Fruit fly (Drosophila melanogaster) whole organism, embryonic: ENCODE results near the gene Snx1.
A peak's percentile ranks its signal among the peaks of the same experiment; 100 is the strongest.

ENCODE experiments used
- Abd-B ChIP-seq: fragments of 200-800 bp; sonication (Bioruptor generic); optimal IDR thresholded peaks from 2 replicates; lab custom pipeline; 2018; ENCODE audit warnings: missing biosample characterization, mild to moderate bottlenecking, missing genetic modification characterization, moderate library complexity
- Adf1 ChIP-seq: fragments of 200-800 bp; sonication (Bioruptor generic); IDR thresholded peaks from 2 replicates; pipeline ENCODE4 v1.3.6; 2022; ENCODE audit warnings: missing biosample characterization, missing genetic modification characterization
- Atf-2 ChIP-seq: fragments of 200-800 bp; sonication (Bioruptor generic); optimal IDR thresholded peaks from 2 replicates; lab custom pipeline; 2016; ENCODE audit warnings: missing biosample characterization, missing genetic modification characterization
- Bteb2 ChIP-seq: fragments of 200-800 bp; sonication (Bioruptor generic); optimal IDR thresholded peaks from 2 replicates; lab custom pipeline; 2016; ENCODE audit warnings: missing biosample characterization, missing genetic modification characterization
- CG10209 ChIP-seq: fragments of 200-800 bp; sonication (Bioruptor generic); optimal IDR thresholded peaks from 3 replicates; lab custom pipeline; 2017; ENCODE audit warnings: missing biosample characterization, mild to moderate bottlenecking, missing genetic modification characterization, missing genetic modification reagents
- CG11085 ChIP-seq: fragments of 200-800 bp; sonication (Bioruptor generic); IDR thresholded peaks from 2 replicates; pipeline ENCODE4 v1.3.6; 2022; ENCODE audit warnings: missing biosample characterization, missing genetic modification characterization
- CG11695 ChIP-seq: fragments of 200-800 bp; sonication (Bioruptor generic); IDR thresholded peaks from 3 replicates; pipeline ENCODE4 v1.3.6; 2022; ENCODE audit warnings: missing biosample characterization, missing genetic modification characterization
- CG11723 ChIP-seq: fragments of 200-800 bp; sonication (Bioruptor generic); optimal IDR thresholded peaks from 2 replicates; lab custom pipeline; 2017; ENCODE audit warnings: missing biosample characterization, mild to moderate bottlenecking, missing genetic modification characterization
- CG12071 ChIP-seq: fragments of 200-800 bp; sonication (Bioruptor generic); optimal IDR thresholded peaks from 3 replicates; lab custom pipeline; 2018; ENCODE audit warnings: missing biosample characterization, mild to moderate bottlenecking, missing genetic modification characterization
- CG12659 ChIP-seq: fragments of 200-800 bp; sonication (Bioruptor generic); optimal IDR thresholded peaks from 3 replicates; lab custom pipeline; 2017; ENCODE audit warnings: mild to moderate bottlenecking, missing biosample characterization, missing genetic modification reagents, missing genetic modification characterization
- CG15269 ChIP-seq: fragments of 200-800 bp; sonication (Bioruptor generic); optimal IDR thresholded peaks from 2 replicates; lab custom pipeline; 2018; ENCODE audit warnings: missing biosample characterization, mild to moderate bottlenecking, missing genetic modification characterization, moderate library complexity
- CG17359 ChIP-seq: fragments of 200-800 bp; sonication (Bioruptor generic); optimal IDR thresholded peaks from 3 replicates; lab custom pipeline; 2018; ENCODE audit warnings: missing biosample characterization, mild to moderate bottlenecking, missing genetic modification characterization, moderate library complexity
- CG17361 ChIP-seq: fragments of 200-800 bp; sonication (Bioruptor generic); IDR thresholded peaks from 3 replicates; pipeline ENCODE4 v1.3.6; 2022; ENCODE audit warnings: missing biosample characterization, missing genetic modification characterization
- CG17568 ChIP-seq: fragments of 200-800 bp; sonication (Bioruptor generic); optimal IDR thresholded peaks from 2 replicates; lab custom pipeline; 2018; ENCODE audit warnings: missing biosample characterization, mild to moderate bottlenecking, missing genetic modification characterization, moderate library complexity
- CG17612 ChIP-seq: fragments of 200-800 bp; sonication (Bioruptor generic); IDR thresholded peaks from 2 replicates; pipeline ENCODE4 v1.3.6; 2022; ENCODE audit warnings: missing biosample characterization, missing genetic modification characterization
- CG17829 ChIP-seq: fragments of 200-800 bp; optimal IDR thresholded peaks from 2 replicates; lab custom pipeline; 2019; ENCODE audit warnings: missing biosample characterization, mild to moderate bottlenecking, missing genetic modification characterization, moderate library complexity
- CG2116 ChIP-seq: fragments of 200-800 bp; sonication (Bioruptor generic); optimal IDR thresholded peaks from 3 replicates; lab custom pipeline; 2018; ENCODE audit warnings: missing biosample characterization, mild to moderate bottlenecking, missing genetic modification characterization
- CG2129 ChIP-seq: fragments of 200-800 bp; sonication (Bioruptor generic); IDR thresholded peaks from 2 replicates; pipeline ENCODE4 v1.3.6; 2022; ENCODE audit warnings: missing biosample characterization, missing genetic modification characterization; ENCODE audit not compliant: partially characterized antibody
- CG3163 ChIP-seq: fragments of 200-800 bp; sonication (Bioruptor generic); optimal IDR thresholded peaks from 3 replicates; lab custom pipeline; 2016; ENCODE audit warnings: missing biosample characterization, missing genetic modification characterization
- CG4404 ChIP-seq: fragments of 200-800 bp; sonication (Bioruptor generic); IDR thresholded peaks from 2 replicates; pipeline ENCODE4 v1.3.6; 2022; ENCODE audit warnings: missing biosample characterization, missing genetic modification characterization
- CG6683 ChIP-seq: fragments of 200-800 bp; sonication (Bioruptor generic); optimal IDR thresholded peaks from 2 replicates; lab custom pipeline; 2017; ENCODE audit warnings: missing biosample characterization, mild to moderate bottlenecking, missing genetic modification characterization, missing genetic modification reagents
- CG6854 ChIP-seq: fragments of 200-800 bp; sonication (Bioruptor generic); optimal IDR thresholded peaks from 3 replicates; lab custom pipeline; 2017; ENCODE audit warnings: missing biosample characterization, mild to moderate bottlenecking, missing genetic modification characterization
- CG7271 ChIP-seq: fragments of 200-800 bp; sonication (Bioruptor generic); optimal IDR thresholded peaks from 2 replicates; lab custom pipeline; 2018; ENCODE audit warnings: missing biosample characterization, mild to moderate bottlenecking, missing genetic modification characterization, moderate library complexity
- CG7372 ChIP-seq: fragments of 200-800 bp; sonication (Bioruptor generic); IDR thresholded peaks from 2 replicates; pipeline ENCODE4 v1.3.6; 2022; ENCODE audit warnings: missing biosample characterization, missing genetic modification characterization
- CG8281 ChIP-seq: fragments of 200-800 bp; sonication (Bioruptor generic); optimal IDR thresholded peaks from 2 replicates; lab custom pipeline; 2018; ENCODE audit warnings: missing biosample characterization, mild to moderate bottlenecking, missing genetic modification characterization, moderate library complexity
- CG8765 ChIP-seq: fragments of 200-800 bp; sonication (Bioruptor generic); IDR thresholded peaks from 2 replicates; pipeline ENCODE4 v1.3.6; 2022; ENCODE audit warnings: missing biosample characterization, missing genetic modification characterization
- CG9609 ChIP-seq: fragments of 200-800 bp; sonication (Bioruptor generic); optimal IDR thresholded peaks from 3 replicates; lab custom pipeline; 2016; ENCODE audit warnings: missing biosample characterization, missing genetic modification characterization
- D ChIP-seq, 2 experiments: fragments of 200-800 bp in 1 of 2; fragments of >200 bp in 1 of 2; sonication (Bioruptor generic) in 1 of 2; optimal IDR thresholded peaks; 2 replicates in 1 of 2; 3 replicates in 1 of 2; lab custom pipeline; 2017; ENCODE audit warnings: mild to moderate bottlenecking in 1 of 2, missing biosample characterization in 1 of 2, missing genetic modification characterization in 1 of 2, missing genetic modification reagents in 1 of 2
- D19B ChIP-seq: fragments of 200-800 bp; sonication (Bioruptor generic); optimal IDR thresholded peaks from 2 replicates; lab custom pipeline; 2017; ENCODE audit warnings: missing biosample characterization, mild to moderate bottlenecking, missing genetic modification characterization
- Dip2 ChIP-seq: fragments of 200-800 bp; sonication (Bioruptor generic); IDR thresholded peaks from 2 replicates; pipeline ENCODE4 v1.3.6; 2022; ENCODE audit warnings: missing biosample characterization, missing genetic modification characterization
- Hand ChIP-seq: fragments of 200-800 bp; sonication (Bioruptor generic); optimal IDR thresholded peaks from 2 replicates; lab custom pipeline; 2017; ENCODE audit warnings: mild to moderate bottlenecking, missing biosample characterization, missing genetic modification reagents, missing genetic modification characterization
- HmgD ChIP-seq: fragments of 200-800 bp; sonication (Bioruptor generic); optimal IDR thresholded peaks from 3 replicates; lab custom pipeline; 2016; ENCODE audit warnings: missing biosample characterization, missing genetic modification characterization
- HmgZ ChIP-seq: fragments of 200-800 bp; sonication (Bioruptor generic); optimal IDR thresholded peaks from 2 replicates; lab custom pipeline; 2018; ENCODE audit warnings: missing biosample characterization, mild to moderate bottlenecking, missing genetic modification characterization
- Hmx ChIP-seq: fragments of 200-800 bp; sonication (Bioruptor generic); optimal IDR thresholded peaks from 2 replicates; lab custom pipeline; 2016; ENCODE audit warnings: missing biosample characterization, missing genetic modification characterization
- Lim3 ChIP-seq: fragments of 200-800 bp; sonication (Bioruptor generic); IDR thresholded peaks from 2 replicates; pipeline ENCODE4 v1.3.6; 2022; ENCODE audit warnings: missing biosample characterization, missing genetic modification characterization
- Mrtf ChIP-seq: fragments of 200-800 bp; sonication (Bioruptor generic); IDR thresholded peaks from 3 replicates; pipeline ENCODE4 v1.3.6; 2022; ENCODE audit warnings: missing biosample characterization, missing genetic modification characterization
- Nf-YB ChIP-seq: fragments of 200-800 bp; sonication (Bioruptor generic); optimal IDR thresholded peaks from 3 replicates; lab custom pipeline; 2019; ENCODE audit warnings: missing biosample characterization, mild to moderate bottlenecking, missing genetic modification characterization, moderate library complexity
- PHDP ChIP-seq: fragments of 200-800 bp; sonication (Bioruptor generic); optimal IDR thresholded peaks from 3 replicates; lab custom pipeline; 2018; ENCODE audit warnings: missing biosample characterization, mild to moderate bottlenecking, missing genetic modification characterization, moderate library complexity
- TFAM ChIP-seq: fragments of 200-800 bp; sonication (Bioruptor generic); optimal IDR thresholded peaks from 2 replicates; lab custom pipeline; 2017; ENCODE audit warnings: missing biosample characterization, missing genetic modification characterization, inconsistent platforms
- ara ChIP-seq: fragments of 200-800 bp; sonication (Bioruptor generic); IDR thresholded peaks from 2 replicates; pipeline ENCODE4 v1.3.6; 2022; ENCODE audit warnings: missing biosample characterization, missing genetic modification characterization
- chm ChIP-seq: fragments of 200-800 bp; sonication (Bioruptor generic); IDR thresholded peaks from 2 replicates; pipeline ENCODE4 v1.3.6; 2022; ENCODE audit warnings: missing biosample characterization, missing genetic modification characterization
- crc ChIP-seq: fragments of 200-800 bp; sonication (Bioruptor generic); optimal IDR thresholded peaks from 2 replicates; lab custom pipeline; 2016; ENCODE audit warnings: missing biosample characterization, missing genetic modification characterization
- da ChIP-seq: fragments of 200-800 bp; sonication (Bioruptor generic); optimal IDR thresholded peaks from 2 replicates; lab custom pipeline; 2016; ENCODE audit warnings: missing biosample characterization, missing genetic modification characterization
- peb ChIP-seq: fragments of 200-800 bp; sonication (Bioruptor generic); IDR thresholded peaks from 2 replicates; pipeline ENCODE4 v1.3.6; 2022; ENCODE audit warnings: missing biosample characterization, missing genetic modification characterization
- pfk ChIP-seq: fragments of 200-800 bp; sonication (Bioruptor generic); optimal IDR thresholded peaks from 2 replicates; lab custom pipeline; 2018; ENCODE audit warnings: missing biosample characterization, mild to moderate bottlenecking, missing genetic modification characterization, moderate library complexity
- prd ChIP-seq, 3 experiments: fragments of >200 bp in 2 of 3; fragments of 200-800 bp in 1 of 3; sonication (Bioruptor generic) in 1 of 3; optimal IDR thresholded peaks in 2 of 3; IDR thresholded peaks in 1 of 3; 2 replicates in 2 of 3; 3 replicates in 1 of 3; pipeline versions ENCODE4 v1.3.6 to Lab custom; 2017 to 2022; ENCODE audit warnings: missing biosample characterization in 1 of 3, missing genetic modification characterization in 1 of 3
- run ChIP-seq: fragments of 200-800 bp; sonication (Bioruptor generic); optimal IDR thresholded peaks from 3 replicates; lab custom pipeline; 2018; ENCODE audit warnings: missing biosample characterization, mild to moderate bottlenecking, missing genetic modification characterization
- usp ChIP-seq: fragments of >200 bp; optimal IDR thresholded peaks from 2 replicates; lab custom pipeline; 2017; ENCODE audit warnings: missing biosample characterization, missing genetic modification characterization
- wor ChIP-seq: fragments of 200-800 bp; sonication (Bioruptor generic); IDR thresholded peaks from 2 replicates; pipeline ENCODE4 v1.3.6; 2022; ENCODE audit warnings: missing biosample characterization, missing genetic modification characterization
- yki ChIP-seq: fragments of >200 bp; optimal IDR thresholded peaks from 3 replicates; lab custom pipeline; 2018

Gene Snx1

DNA sequence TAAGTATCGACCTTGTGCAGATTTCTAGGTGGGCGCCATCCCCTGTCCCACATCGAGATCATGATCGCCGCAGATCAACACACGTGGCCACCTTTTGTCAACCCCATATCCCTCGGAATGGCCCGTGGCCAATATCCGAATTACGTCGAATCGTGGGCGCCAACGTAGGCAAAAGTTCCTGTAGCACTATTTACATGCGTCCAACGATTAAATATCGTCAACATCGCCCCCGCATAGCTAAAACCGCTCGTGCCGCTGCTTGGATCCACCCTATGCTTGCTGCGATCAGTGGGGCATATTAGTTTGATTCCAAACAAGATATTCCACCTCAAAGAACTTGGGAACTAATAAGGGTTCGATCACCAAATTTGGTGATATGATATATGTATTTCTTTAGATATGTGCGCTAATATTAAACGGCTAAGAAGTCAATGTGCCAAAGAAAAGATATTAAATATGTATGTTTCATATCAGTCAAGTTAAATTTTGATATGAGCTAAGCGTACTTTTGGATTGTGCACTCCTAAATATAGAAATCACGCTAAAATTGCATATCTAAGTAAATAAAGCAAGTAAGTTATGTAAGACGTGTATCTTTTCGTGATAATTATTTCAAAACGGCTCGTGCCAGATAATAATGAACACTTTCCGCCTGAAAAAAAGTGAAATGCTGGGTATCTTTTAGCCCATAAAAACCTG lies 27.7 kb downstream of the Snx1 start (continued):
- TF ChIP-seq peb (GFP tag; lab: Robert Waterston, UW) (no peak), CG7271 (no peak), CG12071 (GFP tag; lab: Kevin White, UChicago) (no peak), CG6854 (no peak), CG3163 (peak; percentile 5), CG17359 (no peak), CG9609 (peak; percentile 44), CG17361 (GFP tag; lab: Robert Waterston, UW) (peak; percentile 47; the same call in 1 of the 3 replicates), Hand (GFP tag; lab: Kevin White, UChicago) (no peak), HmgD (GFP tag; lab: Kevin White, UChicago) (no peak), CG17612 (GFP tag; lab: Robert Waterston, UW) (no peak), da (GFP tag; lab: Kevin White, UChicago) (no peak), TFAM (GFP tag; lab: Kevin White, UChicago) (no peak), CG4404 (no peak), CG11723 (GFP tag; lab: Kevin White, UChicago) (peak; percentile 40), CG2129 (no peak), CG11695 (GFP tag; lab: Robert Waterston, UW) (no peak), chm (GFP tag; lab: Robert Waterston, UW) (no peak), D (optimal IDR thresholded peaks at IDR 0.05; lab: Kevin White, UChicago) (no peak), D (GFP tag; optimal IDR thresholded peaks at IDR 0.05; lab: Kevin White, UChicago) (no peak), Abd-B (GFP tag; lab: Kevin White, UChicago) (peak; percentile 15), PHDP (tag; lab: Kevin White, UChicago) (peak; percentile 44), pfk (GFP tag; lab: Kevin White, UChicago) (no peak), usp (GFP tag; lab: Kevin White, UChicago) (no peak), CG17829 (peak; percentile 31), CG17568 (GFP tag; lab: Kevin White, UChicago) (no peak), Atf-2 (peak; percentile 28), wor (GFP tag; lab: Robert Waterston, UW) (no peak), Lim3 (GFP tag; lab: Robert Waterston, UW) (no peak), CG15269 (peak; percentile 22), HmgZ (no peak), ara (GFP tag; lab: Robert Waterston, UW) (no peak), Hmx (peak; percentile 23), CG11085 (GFP tag; lab: Robert Waterston, UW) (no peak), run (no peak), yki (lab: Kevin White, UChicago) (no peak), CG2116 (GFP tag; lab: Kevin White, UChicago) (no peak), D19B (peak; percentile 96), Mrtf (peak; percentile 37; the same call in 1 of the 3 replicates), Dip2 (GFP tag; lab: Robert Waterston, UW) (no peak), CG8281 (tag; lab: Kevin White, UChicago) (no peak), CG6683 (GFP tag; lab: Kevin White, UChicago) (no peak), Nf-YB (no peak), crc (GFP tag; lab: Kevin White, UChicago) (no peak), CG8765 (GFP tag; lab: Robert Waterston, UW) (no peak), CG7372 (GFP tag; lab: Robert Waterston, UW) (no peak), Bteb2 (peak; percentile 50), CG10209 (peak; percentile 52), prd (optimal IDR thresholded peaks at IDR 0.05; lab: Kevin White, UChicago) (no peak), prd (GFP tag; IDR thresholded peaks at IDR 0.05; lab: Robert Waterston, UW) (peak; percentile 28; the same call in 1 of the 3 replicates), Adf1 (GFP tag; lab: Robert Waterston, UW) (no peak), CG12659 (GFP tag; lab: Kevin White, UChicago) (peak; percentile 45)
